Worm (Caenorhabditis elegans) whole organism, mixed stage, embryonic: ENCODE data around the gene nhr-218.

Source experiments
- M03D4.4 ChIP-seq: sonication (generic microtip); optimal IDR thresholded peaks from 2 replicates; lab custom pipeline; 2017; ENCODE audit warnings: mild to moderate bottlenecking, missing genetic modification characterization, missing compliant biosample characterization
- bed-3 ChIP-seq: fragments of 200-800 bp; sonication (Bioruptor generic); optimal IDR thresholded peaks from 3 replicates; lab custom pipeline; 2018; ENCODE audit warnings: mild to moderate bottlenecking, missing genetic modification characterization, moderate library complexity, missing compliant biosample characterization
- ceh-39 ChIP-seq: fragments of 150-350 bp; optimal IDR thresholded peaks from 2 replicates; lab custom pipeline; 2014; ENCODE audit warnings: missing biosample characterization, missing genetic modification characterization
- ceh-43 ChIP-seq: fragments of 200-800 bp; sonication (Bioruptor generic); optimal IDR thresholded peaks from 2 replicates; lab custom pipeline; 2018; ENCODE audit warnings: mild to moderate bottlenecking, missing genetic modification characterization, moderate library complexity, missing compliant biosample characterization
- ceh-83 ChIP-seq: fragments of 200-800 bp; sonication (Bioruptor generic); optimal IDR thresholded peaks from 2 replicates; lab custom pipeline; 2018; ENCODE audit warnings: mild to moderate bottlenecking, missing genetic modification characterization, missing compliant biosample characterization
- ces-1 ChIP-seq: fragments of 150-350 bp; optimal IDR thresholded peaks from 2 replicates; lab custom pipeline; 2014; ENCODE audit warnings: missing biosample characterization, missing genetic modification reagents, missing genetic modification characterization
- drap-1 ChIP-seq: fragments of 200-800 bp; sonication (Bioruptor generic); optimal IDR thresholded peaks from 3 replicates; lab custom pipeline; 2018; ENCODE audit warnings: mild to moderate bottlenecking, missing genetic modification characterization, missing compliant biosample characterization
- elt-1 ChIP-seq: sonication (generic microtip); optimal IDR thresholded peaks from 2 replicates; lab custom pipeline; 2017; ENCODE audit warnings: missing genetic modification characterization, mild to moderate bottlenecking, missing compliant biosample characterization, antibody characterized with exemption, moderate library complexity, borderline replicate concordance; ENCODE audit not compliant: insufficient read depth
- elt-3 ChIP-seq: fragments of 150-350 bp; optimal IDR thresholded peaks from 2 replicates; lab custom pipeline; 2014; ENCODE audit warnings: missing biosample characterization, missing genetic modification characterization
- ham-2 ChIP-seq: fragments of 200-800 bp; sonication (Bioruptor generic); optimal IDR thresholded peaks from 2 replicates; lab custom pipeline; 2018; ENCODE audit warnings: mild to moderate bottlenecking, missing genetic modification characterization, missing compliant biosample characterization
- hlh-1 ChIP-seq: fragments of 150-350 bp; optimal IDR thresholded peaks from 2 replicates; lab custom pipeline; 2014; ENCODE audit warnings: missing biosample characterization, missing genetic modification reagents, missing genetic modification characterization
- lin-13 ChIP-seq: fragments of 150-350 bp; optimal IDR thresholded peaks from 2 replicates; lab custom pipeline; 2014; ENCODE audit warnings: missing biosample characterization, missing genetic modification characterization
- lin-32 ChIP-seq: fragments of 200-800 bp; sonication (Bioruptor generic); optimal IDR thresholded peaks from 2 replicates; lab custom pipeline; 2018; ENCODE audit warnings: mild to moderate bottlenecking, missing genetic modification characterization, missing compliant biosample characterization
- lsy-2 ChIP-seq: fragments of 150-350 bp; optimal IDR thresholded peaks from 2 replicates; lab custom pipeline; 2014; ENCODE audit warnings: missing biosample characterization, missing genetic modification characterization
- mab-5 ChIP-seq: fragments of 150-350 bp; optimal IDR thresholded peaks from 2 replicates; lab custom pipeline; 2014; ENCODE audit warnings: missing biosample characterization, missing genetic modification characterization
- mls-2 ChIP-seq: sonication (generic microtip); optimal IDR thresholded peaks from 2 replicates; lab custom pipeline; 2016; ENCODE audit warnings: mild to moderate bottlenecking, missing genetic modification characterization, moderate library complexity, missing compliant biosample characterization
- nhr-12 ChIP-seq: fragments of 150-350 bp; optimal IDR thresholded peaks from 2 replicates; lab custom pipeline; 2014; ENCODE audit warnings: missing biosample characterization, missing genetic modification characterization
- nhr-237 ChIP-seq: fragments of 150-350 bp; optimal IDR thresholded peaks from 2 replicates; lab custom pipeline; 2014; ENCODE audit warnings: missing biosample characterization, missing genetic modification characterization
- nhr-28 ChIP-seq: fragments of 150-350 bp; optimal IDR thresholded peaks from 2 replicates; lab custom pipeline; 2014; ENCODE audit warnings: missing biosample characterization, missing genetic modification characterization
- nhr-76 ChIP-seq: sonication (generic microtip); optimal IDR thresholded peaks from 2 replicates; lab custom pipeline; 2017; ENCODE audit warnings: missing biosample characterization, missing genetic modification characterization
- pha-4 ChIP-seq: fragments of 150-350 bp; optimal IDR thresholded peaks from 2 replicates; lab custom pipeline; 2018; ENCODE audit warnings: missing biosample characterization, missing genetic modification reagents, missing genetic modification characterization
- sem-2 ChIP-seq: fragments of 200-800 bp; sonication (Bioruptor generic); optimal IDR thresholded peaks from 2 replicates; lab custom pipeline; 2018; ENCODE audit warnings: mild to moderate bottlenecking, missing genetic modification characterization, missing compliant biosample characterization
- sptf-1 ChIP-seq: sonication (generic microtip); optimal IDR thresholded peaks from 2 replicates; lab custom pipeline; 2017; ENCODE audit warnings: mild to moderate bottlenecking, missing genetic modification characterization, moderate library complexity, missing compliant biosample characterization
- unc-120 ChIP-seq: sonication (generic microtip); optimal IDR thresholded peaks from 2 replicates; lab custom pipeline; 2017; ENCODE audit warnings: missing genetic modification characterization, missing compliant biosample characterization; ENCODE audit not compliant: poor library complexity, severe bottlenecking
- unc-39 ChIP-seq: fragments of 150-350 bp; optimal IDR thresholded peaks from 2 replicates; lab custom pipeline; 2014; ENCODE audit warnings: missing biosample characterization, missing genetic modification characterization
- unc-62 ChIP-seq: fragments of 150-350 bp; optimal IDR thresholded peaks from 2 replicates; lab custom pipeline; 2014; ENCODE audit warnings: missing biosample characterization, missing genetic modification reagents, missing genetic modification characterization
- zip-8 ChIP-seq: fragments of 150-350 bp; optimal IDR thresholded peaks from 2 replicates; lab custom pipeline; 2014; ENCODE audit warnings: missing biosample characterization, missing genetic modification characterization
- ztf-11 ChIP-seq: fragments of 150-350 bp; optimal IDR thresholded peaks from 2 replicates; lab custom pipeline; 2014; ENCODE audit warnings: missing biosample characterization, missing genetic modification characterization

The nhr-218 gene

DNA sequence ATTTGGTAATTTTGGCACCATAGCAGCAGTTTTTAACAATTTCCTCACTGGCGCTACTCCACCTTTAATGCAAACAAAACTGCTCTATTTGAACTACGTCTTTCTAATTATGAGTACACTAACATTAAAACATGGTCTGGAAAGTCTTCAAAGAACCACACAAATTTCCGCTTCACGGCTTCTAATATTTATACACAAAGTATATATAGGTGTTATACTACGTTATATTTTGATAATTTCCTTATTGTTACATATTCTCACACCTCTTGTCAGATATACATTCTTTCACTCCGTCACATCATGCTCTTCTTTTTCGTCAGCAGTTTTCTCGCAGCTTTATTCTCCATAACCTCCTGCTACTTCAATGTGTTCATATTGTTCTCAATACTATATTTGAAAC, 42.0 kb downstream of the nhr-218 start, which contains the start of gene srbc-82:
TSS of gene srbc-82 (plus strand) at position 301 of the 400 bp plus-strand sequence.
- TF ChIP-seq zip-8 (tag; lab: Kevin White, UChicago) (no peak), pha-4 (tag; lab: Kevin White, UChicago) (no peak), ceh-43 (GFP tag; lab: Kevin White, UChicago) (no peak), lin-32 (GFP tag; lab: Kevin White, UChicago) (no peak)
- TF ChIP-seq, all 35 proteins: peak for 0

DNA sequence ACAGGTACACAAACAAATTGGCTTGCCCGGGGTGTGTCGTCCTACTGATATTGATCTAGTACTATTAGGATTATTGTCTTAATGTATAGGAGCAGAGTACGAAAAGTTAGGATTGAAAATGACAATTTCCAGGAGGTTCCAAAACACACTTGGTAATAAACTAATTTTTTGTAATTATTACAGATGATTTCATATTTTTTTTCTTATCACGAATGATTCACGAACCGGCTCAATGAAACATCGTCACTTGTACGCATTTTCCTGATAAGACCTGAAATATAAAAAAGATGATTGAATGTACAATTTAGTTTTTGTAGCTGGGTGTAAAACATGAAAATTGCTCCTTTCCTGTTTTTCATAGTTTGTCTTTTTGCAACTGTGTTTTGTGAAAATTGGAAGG, 44.2 kb downstream of the nhr-218 start, which contains the start of the genes C31A11.13 and oac-6:
TSS of gene C31A11.13 (minus strand) at position 113 of the 400 bp plus-strand sequence.
TSS of gene oac-6 (plus strand) at position 279 of the 400 bp plus-strand sequence.
- TF ChIP-seq M03D4.4 (tag; lab: Kevin White, UChicago) (no peak), nhr-76 (no peak), ceh-39 (tag; lab: Kevin White, UChicago) (no peak), sem-2 (GFP tag; lab: Kevin White, UChicago) (no peak), mab-5 (tag; lab: Kevin White, UChicago) (no peak), drap-1 (GFP tag; lab: Kevin White, UChicago) (no peak), bed-3 (GFP tag; lab: Kevin White, UChicago) (no peak), lsy-2 (tag; lab: Kevin White, UChicago) (no peak), ces-1 (GFP tag; lab: Kevin White, UChicago) (no peak), unc-120 (no peak), nhr-12 (tag; lab: Kevin White, UChicago) (no peak), unc-62 (GFP tag; lab: Kevin White, UChicago) (no peak), nhr-237 (no peak), ceh-43 (GFP tag; lab: Kevin White, UChicago) (no peak), ham-2 (GFP tag; lab: Kevin White, UChicago) (no peak)

DNA sequence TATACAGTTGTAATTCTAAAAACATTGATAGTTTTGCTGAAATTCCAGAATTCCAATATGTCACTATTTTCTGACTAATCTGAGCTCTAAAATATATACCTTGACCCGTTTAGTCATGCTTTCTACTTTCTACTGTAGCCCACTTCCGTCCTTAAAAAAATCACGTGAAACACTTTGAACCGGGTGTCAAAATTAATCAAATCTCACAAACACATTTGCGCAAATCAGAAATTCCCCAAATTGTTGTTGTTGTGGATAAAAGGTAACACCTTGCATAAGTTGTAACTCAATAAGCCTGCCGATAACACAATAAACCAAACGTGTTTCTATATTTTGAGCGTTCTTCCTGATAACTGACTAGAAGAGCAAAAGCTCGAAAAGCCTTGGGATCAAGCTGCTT, 49.0 kb downstream of the nhr-218 start, which contains the start of gene srxa-7:
TSS of gene srxa-7 (plus strand) at position 301 of the 400 bp plus-strand sequence.
- TF ChIP-seq ces-1 (GFP tag; lab: Kevin White, UChicago) (no peak), drap-1 (GFP tag; lab: Kevin White, UChicago) (no peak), lin-13 (no peak), hlh-1 (tag; lab: Kevin White, UChicago) (no peak), lsy-2 (tag; lab: Kevin White, UChicago) (no peak), nhr-237 (no peak), unc-39 (no peak), sptf-1 (no peak), elt-1 (no peak)

DNA sequence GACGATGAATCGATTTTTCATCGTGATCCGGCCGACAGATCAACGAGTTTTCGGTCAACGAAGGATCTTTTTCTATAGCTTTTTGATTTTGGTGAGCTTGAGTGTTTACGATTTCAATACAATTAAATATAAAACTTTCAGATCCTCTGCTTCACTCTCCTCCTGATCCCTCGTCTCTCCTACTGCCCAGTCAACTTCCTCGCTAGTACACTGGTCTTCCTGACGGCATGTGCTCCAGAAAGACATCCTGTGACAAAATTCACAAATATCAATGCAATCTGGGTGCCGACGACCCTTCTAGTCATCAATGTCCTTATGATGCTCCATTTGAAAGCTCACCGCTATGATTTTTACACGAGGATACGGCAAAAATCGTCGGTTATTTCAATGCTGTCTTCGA, 50.1 kb downstream of the nhr-218 start:
- TF ChIP-seq ceh-83 (GFP tag; lab: Kevin White, UChicago) (no peak), elt-3 (tag; lab: Kevin White, UChicago) (no peak), sptf-1 (no peak), ztf-11 (tag; lab: Kevin White, UChicago) (no peak), elt-1 (no peak), drap-1 (GFP tag; lab: Kevin White, UChicago) (no peak), pha-4 (tag; lab: Kevin White, UChicago) (no peak)

DNA sequence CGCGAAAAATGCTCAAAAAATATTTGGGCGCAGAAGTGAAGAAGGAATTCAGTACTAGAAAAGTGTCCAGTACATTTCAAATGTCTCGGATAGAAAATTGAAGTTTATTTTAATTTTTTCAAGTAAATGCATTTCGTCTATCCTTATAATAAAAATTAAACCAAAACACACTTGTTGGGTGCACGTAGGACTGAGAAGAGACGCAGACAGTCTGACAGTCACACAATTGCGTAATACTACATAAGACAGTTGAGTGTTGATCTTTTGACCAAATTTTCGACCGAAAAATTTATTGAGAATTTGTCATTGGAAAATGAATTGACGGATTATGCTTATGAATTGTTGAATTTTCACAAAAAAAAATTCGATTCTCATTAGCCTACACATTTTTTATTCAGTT, 51.3 kb downstream of the nhr-218 start, which contains the start of gene oac-7:
TSS of gene oac-7 (plus strand) at position 283 of the 400 bp plus-strand sequence.
- TF ChIP-seq unc-62 (GFP tag; lab: Kevin White, UChicago) (no peak), elt-3 (tag; lab: Kevin White, UChicago) (no peak), ceh-43 (GFP tag; lab: Kevin White, UChicago) (no peak), mls-2 (tag; lab: Kevin White, UChicago) (no peak), unc-120 (no peak), nhr-28 (tag; lab: Kevin White, UChicago) (peak; percentile 12), zip-8 (tag; lab: Kevin White, UChicago) (peak; percentile 74), nhr-12 (tag; lab: Kevin White, UChicago) (no peak), unc-39 (no peak), drap-1 (GFP tag; lab: Kevin White, UChicago) (no peak)
